Worm (Caenorhabditis elegans) whole organism, dauer: Measurements from ENCODE around the gene C05C12.6.
"Not testable (repeated sequence)": the region's sequence is repeated elsewhere in the genome, so short reads cannot be mapped to it uniquely, and the experiment has no call there.

Source experiments
- unc-62 ChIP-seq: sonication (generic microtip); optimal IDR thresholded peaks from 2 replicates; lab custom pipeline; 2017; ENCODE audit warnings: missing biosample characterization, missing genetic modification reagents, missing genetic modification characterization

C05C12.6 gene

DNA sequence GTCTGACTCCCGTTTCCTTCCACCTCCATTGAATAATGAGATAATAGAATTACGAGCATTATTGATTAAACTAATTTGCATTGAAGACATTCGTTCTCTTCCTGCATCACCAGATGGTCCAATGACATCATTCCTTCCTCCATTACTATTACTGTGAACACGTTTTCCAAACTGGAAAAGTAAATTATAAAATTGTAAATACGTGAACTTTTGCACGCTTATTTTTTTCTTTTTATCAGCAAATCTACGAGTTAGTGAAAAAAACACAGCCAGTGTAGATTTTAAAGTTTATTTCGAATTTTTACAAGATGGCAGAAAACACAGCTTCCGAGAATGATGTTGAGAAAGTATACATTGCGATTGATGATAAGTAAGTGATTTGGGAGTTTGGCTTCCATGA lies 12.4 kb upstream of the C05C12.6 start, which contains the start of gene C05C12.1:
Gene C05C12.1, plus strand, starts transcription at position 301 of the 400 bp plus-strand sequence.
- TF ChIP-seq unc-62, result not testable (repeated sequence)

DNA sequence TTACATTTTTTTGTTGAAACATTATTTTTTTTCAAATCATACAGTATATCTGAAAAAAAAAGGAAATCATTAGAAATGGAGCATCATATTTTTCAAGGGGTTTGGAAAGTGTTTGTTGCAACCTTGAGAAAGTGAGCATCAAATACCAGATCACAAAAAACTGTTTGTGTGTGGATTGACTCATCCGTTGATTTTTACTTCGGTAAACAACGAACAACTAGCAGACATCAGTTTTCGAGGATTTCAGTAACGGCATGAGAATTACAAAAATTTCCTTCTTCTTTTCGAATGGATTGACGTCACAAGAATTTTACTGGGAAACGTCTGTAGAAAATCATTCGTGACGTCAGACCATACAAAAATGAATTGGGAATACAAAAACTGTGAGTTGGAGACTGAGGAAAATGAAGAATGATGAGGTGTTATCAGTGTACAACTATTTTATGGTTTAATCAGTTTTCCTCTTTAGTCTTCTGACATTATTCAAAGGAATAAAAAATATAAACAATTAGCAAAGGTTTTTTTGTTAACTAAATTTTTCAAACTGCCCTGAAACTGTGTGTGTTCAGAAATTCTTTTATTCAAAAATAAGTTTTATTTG lies 6.9 kb upstream of the C05C12.6 start, which contains the start of gene C05C12.4:
Gene C05C12.4, minus strand, starts transcription at position 51 of the 601 bp plus-strand sequence.
- no peak for TF ChIP-seq unc-62

DNA sequence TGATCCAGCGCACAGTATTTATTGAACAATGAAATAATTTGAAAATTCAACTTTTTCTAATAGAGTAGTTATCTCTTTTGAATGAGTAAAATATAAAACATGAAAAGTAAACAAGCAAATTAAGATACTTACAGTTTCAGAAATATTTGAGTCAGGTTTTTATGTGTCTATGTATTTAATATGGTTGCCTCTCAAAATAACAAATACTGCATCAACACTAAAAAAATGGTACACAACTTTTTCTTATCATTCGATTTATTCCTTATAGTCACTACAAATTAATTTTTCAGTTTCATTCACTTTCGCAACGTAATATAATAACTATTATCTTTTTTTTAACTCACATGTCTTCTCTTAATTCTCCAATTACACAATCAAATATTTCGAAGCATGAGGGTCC lies 6.2 kb upstream of the C05C12.6 start:
- no peak for TF ChIP-seq unc-62

DNA sequence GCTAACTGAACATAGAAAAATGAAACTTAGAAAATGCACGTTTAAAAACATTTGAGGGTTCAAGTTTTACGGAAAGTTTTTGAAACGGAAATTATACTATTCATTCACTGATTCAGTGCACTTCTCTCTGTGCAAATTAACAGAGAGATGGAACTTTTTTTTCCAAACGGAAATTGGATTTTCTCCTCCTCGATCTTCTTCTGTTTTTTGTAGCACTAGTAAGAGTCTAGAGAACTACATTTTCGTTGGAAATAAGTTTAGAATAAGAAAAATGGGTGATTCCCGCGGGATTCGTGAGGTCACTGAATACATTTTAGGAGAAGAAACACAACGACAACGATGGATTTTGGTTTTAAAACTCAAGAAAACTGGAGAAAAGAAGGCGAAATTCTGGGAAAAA lies 5.5 kb downstream of the C05C12.6 start:
- TF ChIP-seq unc-62, result no peak

DNA sequence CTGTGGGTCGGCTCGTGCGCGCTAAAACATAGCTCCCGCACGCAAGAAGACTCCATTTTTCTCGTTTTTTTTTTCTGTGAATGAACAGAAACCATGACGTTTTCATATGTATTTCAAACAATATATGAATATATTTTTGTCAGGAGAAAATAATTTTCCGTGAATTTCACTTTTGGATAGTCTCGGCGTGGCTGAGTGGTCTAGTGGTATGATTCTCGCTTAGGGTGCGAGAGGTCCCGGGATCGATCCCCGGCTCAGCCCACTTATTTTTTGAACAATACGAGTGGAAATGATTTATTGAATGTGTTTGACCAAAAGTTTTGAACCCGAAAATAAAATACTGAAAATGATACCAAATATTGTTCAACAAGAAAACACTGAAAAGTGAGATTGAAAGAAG lies 9.9 kb downstream of the C05C12.6 start:
- no peak for TF ChIP-seq unc-62

DNA sequence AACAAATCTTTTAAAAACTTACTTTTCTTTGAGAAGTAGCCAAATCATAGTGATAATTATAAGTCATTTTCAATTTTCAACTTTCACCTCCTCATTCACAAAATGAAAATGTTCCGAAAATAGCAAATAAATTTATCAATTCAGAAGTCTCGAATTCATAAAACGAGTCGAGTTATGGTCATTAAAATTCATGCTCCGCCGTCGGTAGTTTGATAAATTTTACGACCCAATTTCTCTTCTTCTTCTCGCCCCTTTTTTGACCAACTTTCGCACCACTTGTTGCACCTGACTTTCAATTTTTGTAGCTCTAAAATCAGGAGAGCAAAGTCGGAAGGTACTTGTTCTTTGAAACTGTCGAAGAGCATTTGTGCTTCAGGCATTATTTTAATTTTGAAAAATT lies 11.2 kb downstream of the C05C12.6 start, which contains the start of gene best-7:
Gene best-7, minus strand, starts transcription at position 239 of the 400 bp plus-strand sequence.
- TF ChIP-seq unc-62, result no peak

DNA sequence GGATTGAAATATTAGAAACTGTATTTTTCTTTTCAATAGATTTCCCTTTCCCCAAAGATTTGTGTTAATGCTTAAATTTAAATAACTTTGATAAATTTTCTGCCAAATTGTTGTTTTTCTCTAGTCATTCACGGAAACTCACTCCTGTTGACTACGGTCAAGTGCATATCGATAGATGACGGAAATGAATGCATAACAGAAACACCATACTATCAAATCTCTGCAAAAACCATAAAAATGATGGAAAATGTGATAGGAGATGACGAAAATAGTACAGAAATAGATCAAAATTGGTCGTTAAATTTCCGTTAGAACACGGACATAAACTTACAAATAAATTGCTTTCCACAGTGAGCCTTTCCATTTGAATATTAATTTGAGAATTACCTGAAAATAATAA lies 12.3 kb downstream of the C05C12.6 start:
- no peak for TF ChIP-seq unc-62

DNA sequence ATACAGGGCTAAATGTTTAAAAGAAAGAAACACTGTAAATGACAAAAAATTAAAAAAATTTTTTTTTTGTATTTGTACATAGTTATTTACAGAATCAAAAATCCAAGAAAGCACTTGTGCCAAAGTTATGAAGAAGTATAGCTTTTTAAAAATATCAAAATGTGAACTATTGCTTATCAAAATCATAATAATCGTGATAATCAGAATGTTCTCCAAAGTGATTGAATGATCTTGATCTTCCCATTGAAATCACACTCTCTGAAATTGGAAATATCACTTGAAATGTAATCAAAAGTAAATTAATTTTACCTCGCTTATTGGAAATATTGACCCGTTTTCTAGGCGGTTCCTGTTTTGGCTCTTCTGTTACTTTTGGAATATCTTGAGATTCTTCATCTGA lies 14.7 kb downstream of the C05C12.6 start:
- TF ChIP-seq unc-62, result no peak

DNA sequence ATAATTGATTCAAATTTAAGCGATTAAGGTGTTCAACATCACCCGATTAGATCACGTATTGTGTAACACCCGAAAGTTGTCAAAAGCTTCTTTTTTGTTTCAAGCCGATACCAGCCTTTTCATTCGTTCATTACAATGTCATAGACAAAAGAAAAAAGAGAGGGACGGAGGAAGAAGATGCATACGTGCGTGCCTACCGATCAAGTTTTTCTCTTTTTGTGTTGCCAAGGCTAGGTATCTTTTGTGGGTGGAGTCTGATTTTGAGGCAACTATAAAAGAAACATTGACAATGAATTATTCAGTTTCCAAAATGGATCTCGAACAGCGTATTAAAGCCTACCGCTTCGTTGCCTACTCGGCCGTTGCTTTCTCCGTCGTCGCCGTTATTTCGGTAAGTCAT lies 16.1 kb downstream of the C05C12.6 start, which contains the start of gene col-125:
Gene col-125, plus strand, starts transcription at position 301 of the 400 bp plus-strand sequence.
- TF ChIP-seq unc-62, result no peak

DNA sequence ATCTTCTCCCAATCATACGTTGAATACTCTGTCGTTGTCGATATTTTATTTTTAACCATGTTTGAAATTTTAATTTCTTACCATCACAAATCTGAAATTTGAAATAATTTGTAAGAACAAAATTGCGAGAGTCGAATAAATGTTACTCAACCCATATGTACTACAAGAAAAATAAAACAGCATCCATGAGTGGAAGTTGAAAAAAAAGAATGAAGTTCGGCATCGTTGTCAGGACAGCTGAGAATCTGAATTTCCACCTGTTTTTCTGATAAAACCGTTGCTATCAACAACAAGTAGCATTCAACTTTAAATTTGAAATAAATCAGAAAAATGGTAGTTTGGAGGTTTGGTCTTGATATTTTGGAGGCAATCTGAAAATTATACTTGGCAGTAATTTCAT lies 17.4 kb downstream of the C05C12.6 start, which contains the start of gene C29F4.3:
Gene C29F4.3, minus strand, starts transcription at position 101 of the 400 bp plus-strand sequence.
- TF ChIP-seq unc-62, result no peak

DNA sequence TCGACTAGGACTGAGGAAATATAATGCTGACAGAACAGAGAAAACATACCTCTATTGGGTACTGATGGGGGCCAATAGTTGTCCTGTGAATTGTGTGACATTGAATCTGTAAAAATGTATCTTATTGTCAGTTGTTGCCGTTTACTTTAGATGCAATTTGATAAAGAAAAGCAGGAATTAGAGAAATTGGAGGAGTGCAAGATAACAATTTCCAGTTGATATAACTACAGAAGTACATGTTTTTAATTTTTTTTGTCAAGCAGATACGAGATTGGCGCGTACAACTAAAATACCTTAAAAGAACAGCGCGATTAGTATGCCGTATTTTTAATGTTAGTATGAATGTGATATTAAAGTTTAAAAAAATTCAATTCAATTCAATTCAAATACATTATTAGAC lies 23.2 kb downstream of the C05C12.6 start, which contains the start of gene zip-6:
Gene zip-6, minus strand, starts transcription at position 101 of the 400 bp plus-strand sequence.
- TF ChIP-seq unc-62, result no peak

DNA sequence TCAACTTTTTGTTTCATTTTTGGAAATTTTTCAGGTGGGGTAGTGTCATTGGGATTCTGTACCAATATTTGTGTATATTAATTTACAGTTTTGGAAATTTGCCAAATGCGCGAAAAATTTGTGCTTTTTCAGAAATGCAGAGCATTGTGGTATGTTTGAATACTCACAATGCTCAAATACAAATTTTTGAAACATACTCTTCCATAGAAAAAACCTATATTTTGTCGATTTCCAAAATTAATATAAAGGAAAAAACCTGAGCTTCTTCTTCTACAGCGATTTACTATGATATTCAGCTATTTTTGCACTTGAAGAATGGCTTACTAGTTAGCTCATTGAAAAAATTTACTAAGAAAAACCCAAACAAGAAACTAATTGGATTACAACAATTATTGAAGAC lies 28.3 kb downstream of the C05C12.6 start:
- TF ChIP-seq unc-62, result no peak

DNA sequence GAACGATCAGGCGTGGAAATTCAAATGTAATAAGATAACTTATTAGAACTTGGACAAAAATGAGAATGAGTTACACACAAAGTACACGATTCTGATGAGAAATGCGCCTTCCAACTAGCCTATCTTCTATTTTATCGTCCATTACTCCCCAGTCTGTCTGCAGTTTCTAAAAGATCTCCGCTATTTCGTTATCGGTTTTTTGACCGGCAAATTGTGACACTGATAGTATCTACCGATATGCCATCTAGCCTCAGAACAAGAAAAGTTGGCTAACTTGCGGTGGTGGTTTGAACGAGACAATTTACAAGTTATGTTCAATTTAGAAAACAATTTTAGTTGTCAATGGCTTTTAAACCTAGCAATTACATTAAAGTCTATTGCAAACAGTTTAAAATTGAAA lies 29.7 kb downstream of the C05C12.6 start:
- no peak for TF ChIP-seq unc-62

DNA sequence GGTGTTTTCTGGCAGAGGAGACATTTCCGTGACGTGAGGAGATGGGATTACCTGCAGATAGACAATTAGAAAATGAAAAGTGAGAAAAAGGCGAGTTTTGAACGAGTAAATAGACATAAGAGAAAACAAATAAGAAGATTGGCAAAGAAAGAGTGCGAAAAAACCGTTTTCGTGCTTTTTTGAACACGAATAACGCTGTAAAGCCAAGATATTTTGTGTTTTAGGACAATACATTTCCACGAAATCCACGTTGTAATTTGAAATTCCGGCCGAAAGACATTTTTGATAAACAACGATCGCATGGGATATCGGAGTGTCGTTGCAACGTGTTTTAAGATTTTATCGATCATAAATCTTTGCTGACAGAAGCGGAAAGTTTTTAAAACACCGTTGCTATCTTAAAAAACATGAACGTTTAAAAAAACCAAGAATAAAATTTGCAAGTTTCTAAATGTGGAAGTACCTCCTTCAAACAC lies 30.4 kb downstream of the C05C12.6 start, which contains the start of gene adk-1:
Gene adk-1, minus strand, starts transcription at position 51 of the 476 bp plus-strand sequence.
- no peak for TF ChIP-seq unc-62

DNA sequence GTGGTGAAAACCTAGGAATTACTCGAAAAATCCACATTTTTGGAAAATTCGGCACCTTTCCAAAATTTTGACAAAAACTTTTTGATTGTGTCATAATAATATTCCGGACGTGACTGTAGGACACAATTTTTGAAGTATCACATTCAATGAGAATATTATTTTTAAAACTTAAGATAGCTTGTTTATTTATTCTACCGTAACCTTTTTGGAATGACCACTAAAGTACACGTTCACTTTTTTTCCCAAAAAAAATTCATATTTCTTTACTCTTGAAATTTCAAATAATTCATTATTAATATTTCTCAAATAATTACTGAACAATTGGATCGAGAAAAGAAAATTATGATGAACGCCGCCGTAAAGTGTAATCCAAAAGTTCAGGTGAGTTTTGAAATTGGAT lies 34.1 kb downstream of the C05C12.6 start, which contains the start of gene R07H5.9:
Gene R07H5.9, plus strand, starts transcription at position 301 of the 400 bp plus-strand sequence.
- no peak for TF ChIP-seq unc-62

DNA sequence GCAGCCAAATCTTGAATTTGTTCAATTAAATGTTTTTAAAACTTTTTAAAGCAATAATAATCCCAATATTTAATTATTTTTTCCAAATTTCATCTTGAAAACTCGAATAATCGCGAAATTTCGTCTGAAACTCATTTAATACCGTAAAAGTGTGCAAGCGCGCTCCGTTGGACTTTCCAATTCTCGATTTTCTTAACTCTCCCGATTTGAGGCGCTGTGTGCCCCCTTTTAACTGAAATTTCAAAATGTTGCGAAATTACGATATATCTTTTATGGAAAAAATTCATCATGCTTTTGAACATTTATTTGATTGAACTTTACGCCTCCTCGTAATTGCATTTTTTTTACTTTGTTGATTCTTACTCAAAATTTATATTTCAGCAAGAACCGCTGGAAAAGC lies 38.9 kb downstream of the C05C12.6 start, which contains the start of gene R07H5.11:
Gene R07H5.11, plus strand, starts transcription at position 380 of the 400 bp plus-strand sequence.
- not testable (repeated sequence) for TF ChIP-seq unc-62

DNA sequence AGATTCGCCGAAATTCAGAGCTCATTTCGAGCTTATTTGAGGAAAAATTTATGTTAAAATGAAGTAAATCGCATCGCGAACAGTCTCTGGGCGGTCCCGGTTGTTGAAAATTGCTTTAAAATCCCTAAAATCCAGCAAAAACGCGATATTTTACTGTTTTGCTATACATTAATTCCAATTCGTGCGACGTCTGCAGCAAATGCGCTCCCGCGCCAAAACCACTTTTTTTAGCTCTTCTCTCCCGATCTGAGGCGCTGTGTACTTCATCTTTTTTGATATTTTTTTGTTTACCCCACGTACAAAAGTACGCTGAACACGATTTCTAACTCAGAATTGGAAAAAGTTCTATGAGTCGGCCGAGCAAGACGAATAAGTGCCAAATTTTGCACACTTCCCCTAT lies 42.3 kb downstream of the C05C12.6 start, which contains the start of gene R07H5.16:
Gene R07H5.16, plus strand, starts transcription at position 348 of the 400 bp plus-strand sequence.
- TF ChIP-seq unc-62, result not testable (repeated sequence)

DNA sequence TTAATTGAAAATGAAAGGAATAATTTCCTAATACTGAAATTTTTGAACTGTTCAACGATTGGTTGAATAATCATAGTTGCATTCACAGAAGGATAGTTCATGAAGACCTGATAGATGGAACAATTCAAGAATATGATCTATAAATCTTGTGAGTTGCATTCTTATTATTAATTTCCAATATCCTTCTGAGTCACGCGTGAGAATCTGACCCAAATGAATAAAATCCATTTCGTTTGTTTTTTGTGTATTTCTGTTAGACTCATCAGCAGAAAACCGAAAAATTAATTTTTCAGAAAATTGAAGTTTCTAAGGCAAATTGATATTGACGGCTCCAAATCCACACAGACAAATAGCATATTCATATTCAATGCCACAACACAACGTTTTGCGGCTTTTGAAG lies 51.9 kb downstream of the C05C12.6 start, which contains the start of gene fbxb-79:
Gene fbxb-79, minus strand, starts transcription at position 101 of the 400 bp plus-strand sequence.
- TF ChIP-seq unc-62, result no peak
